Worm (Caenorhabditis elegans) whole organism, L2 larva: ENCODE measurements around the gene Y53F4B.21.

Experiments used
- C34F6.9 ChIP-seq: fragments of 150-350 bp; optimal IDR thresholded peaks from 2 replicates; lab custom pipeline; 2014; ENCODE audit warnings: missing biosample characterization, missing genetic modification characterization
- F13H6.1 ChIP-seq: sonication (generic microtip); optimal IDR thresholded peaks from 2 replicates; lab custom pipeline; 2016; ENCODE audit warnings: missing genetic modification characterization, missing compliant biosample characterization
- R02D3.7 ChIP-seq: fragments of 150-350 bp; optimal IDR thresholded peaks from 2 replicates; lab custom pipeline; 2014; ENCODE audit warnings: missing biosample characterization, missing genetic modification characterization
- alr-1 ChIP-seq: fragments of 150-350 bp; optimal IDR thresholded peaks from 2 replicates; lab custom pipeline; 2014; ENCODE audit warnings: missing biosample characterization, missing genetic modification characterization
- ama-1 ChIP-seq: fragments of 150-350 bp; optimal IDR thresholded peaks from 2 replicates; lab custom pipeline; 2018; ENCODE audit warnings: inconsistent platforms
- blmp-1 ChIP-seq: sonication (generic microtip); optimal IDR thresholded peaks from 2 replicates; lab custom pipeline; 2017; ENCODE audit warnings: missing genetic modification characterization, mild to moderate bottlenecking, missing compliant biosample characterization, antibody characterized with exemption, moderate library complexity; ENCODE audit not compliant: insufficient read depth
- dmd-4 ChIP-seq: sonication (generic microtip); optimal IDR thresholded peaks from 2 replicates; lab custom pipeline; 2017; ENCODE audit warnings: missing biosample characterization, missing genetic modification characterization
- egl-27 ChIP-seq: sonication (generic microtip); optimal IDR thresholded peaks from 3 replicates; lab custom pipeline; 2017; ENCODE audit warnings: missing biosample characterization, missing genetic modification reagents, missing genetic modification characterization
- elt-1 ChIP-seq: fragments of 150-350 bp; optimal IDR thresholded peaks from 2 replicates; lab custom pipeline; 2014; ENCODE audit warnings: missing biosample characterization, missing genetic modification characterization
- elt-3 ChIP-seq: sonication (generic microtip); optimal IDR thresholded peaks from 2 replicates; lab custom pipeline; 2017; ENCODE audit warnings: missing biosample characterization, missing genetic modification characterization
- lin-39 ChIP-seq: fragments of 150-350 bp; optimal IDR thresholded peaks from 2 replicates; lab custom pipeline; 2014; ENCODE audit warnings: missing biosample characterization, missing genetic modification reagents, missing genetic modification characterization
- lsy-2 ChIP-seq, 2 experiments: fragments of 150-350 bp in 1 of 2; sonication (generic microtip) in 1 of 2; optimal IDR thresholded peaks; 2 replicates each; lab custom pipeline; 2014 to 2017; ENCODE audit warnings: missing biosample characterization in 2 of 2, missing genetic modification characterization in 2 of 2
- mab-5 ChIP-seq: fragments of 150-350 bp; optimal IDR thresholded peaks from 2 replicates; lab custom pipeline; 2014; ENCODE audit warnings: missing biosample characterization, missing genetic modification characterization
- mbf-1 ChIP-seq: sonication (generic microtip); optimal IDR thresholded peaks from 2 replicates; lab custom pipeline; 2017; ENCODE audit warnings: missing biosample characterization, missing genetic modification characterization
- mdl-1 ChIP-seq, 2 experiments: fragments of 150-350 bp in 1 of 2; sonication (generic microtip) in 1 of 2; optimal IDR thresholded peaks; 2 replicates each; lab custom pipeline; 2017; ENCODE audit warnings: missing biosample characterization in 2 of 2, missing genetic modification characterization in 2 of 2
- nhr-12 ChIP-seq: fragments of 150-350 bp; optimal IDR thresholded peaks from 2 replicates; lab custom pipeline; 2014; ENCODE audit warnings: missing biosample characterization, missing genetic modification characterization
- nhr-129 ChIP-seq: fragments of 150-350 bp; optimal IDR thresholded peaks from 2 replicates; lab custom pipeline; 2014; ENCODE audit warnings: missing biosample characterization, missing genetic modification characterization
- nhr-23 ChIP-seq: fragments of 150-350 bp; optimal IDR thresholded peaks from 2 replicates; lab custom pipeline; 2014; ENCODE audit warnings: missing biosample characterization, missing genetic modification reagents, missing genetic modification characterization
- nhr-237 ChIP-seq: fragments of 150-350 bp; optimal IDR thresholded peaks from 2 replicates; lab custom pipeline; 2014; ENCODE audit warnings: missing biosample characterization, missing genetic modification characterization
- nhr-25 ChIP-seq: fragments of 150-350 bp; sonication (generic microtip); optimal IDR thresholded peaks from 3 replicates; lab custom pipeline; 2014; ENCODE audit warnings: missing biosample characterization, missing genetic modification characterization
- nhr-6 ChIP-seq: fragments of 150-350 bp; optimal IDR thresholded peaks from 2 replicates; lab custom pipeline; 2014; ENCODE audit warnings: missing biosample characterization, missing genetic modification characterization
- peb-1 ChIP-seq: fragments of 150-350 bp; optimal IDR thresholded peaks from 2 replicates; lab custom pipeline; 2014; ENCODE audit warnings: missing biosample characterization, missing genetic modification characterization
- skn-1 ChIP-seq: sonication (generic microtip); optimal IDR thresholded peaks from 2 replicates; lab custom pipeline; 2017; ENCODE audit warnings: missing biosample characterization, missing genetic modification characterization
- sma-3 ChIP-seq: sonication (generic microtip); optimal IDR thresholded peaks from 2 replicates; lab custom pipeline; 2016; ENCODE audit warnings: missing genetic modification reagents, missing genetic modification characterization, missing compliant biosample characterization
- sma-9 ChIP-seq, 2 experiments: fragments of 150-350 bp in 1 of 2; sonication (generic microtip) in 1 of 2; optimal IDR thresholded peaks; 2 replicates each; lab custom pipeline; 2014 to 2016; ENCODE audit warnings: missing genetic modification characterization in 2 of 2, mild to moderate bottlenecking in 1 of 2, missing biosample characterization in 1 of 2, missing compliant biosample characterization in 1 of 2, missing genetic modification reagents in 1 of 2, moderate library complexity in 1 of 2
- snpc-4 ChIP-seq: fragments of 150-350 bp; optimal IDR thresholded peaks from 2 replicates; lab custom pipeline; 2014; ENCODE audit warnings: missing biosample characterization, missing genetic modification characterization
- unc-39 ChIP-seq: fragments of 150-350 bp; optimal IDR thresholded peaks from 2 replicates; lab custom pipeline; 2014; ENCODE audit warnings: missing biosample characterization, missing genetic modification characterization
- unc-55 ChIP-seq: fragments of 150-350 bp; sonication (generic microtip); optimal IDR thresholded peaks from 3 replicates; lab custom pipeline; 2014; ENCODE audit warnings: missing biosample characterization, missing genetic modification reagents, missing genetic modification characterization
- unc-62 ChIP-seq: fragments of 150-350 bp; optimal IDR thresholded peaks from 2 replicates; lab custom pipeline; 2014; ENCODE audit warnings: missing biosample characterization, missing genetic modification reagents, missing genetic modification characterization
- ztf-1 ChIP-seq: fragments of 200-800 bp; sonication (Bioruptor generic); conservative IDR thresholded peaks from 2 replicates; pipeline ENCODE4 v1.3.6; 2022; ENCODE audit warnings: missing genetic modification characterization, missing compliant biosample characterization
- ztf-11 ChIP-seq: sonication (generic microtip); optimal IDR thresholded peaks from 2 replicates; lab custom pipeline; 2017; ENCODE audit warnings: missing biosample characterization, missing genetic modification characterization
- ztf-4 ChIP-seq: fragments of 150-350 bp; optimal IDR thresholded peaks from 2 replicates; lab custom pipeline; 2014; ENCODE audit warnings: missing biosample characterization, missing genetic modification characterization

Y53F4B.21 gene

ce11 chrII:15089896-15090230 is at the start of gene Y53F4B.21:
Y53F4B.21 (plus strand) TSS chrII:15090180.
- TF ChIP-seq ama-1 (lab: Kevin White, UChicago): no peak
- TF ChIP-seq egl-27 (tag; lab: Kevin White, UChicago): no peak
- TF ChIP-seq elt-1 (tag; lab: Kevin White, UChicago): no peak
- no peak for TF ChIP-seq lin-39 (tag; lab: Kevin White, UChicago)
- TF ChIP-seq unc-39: no peak
- no peak for TF ChIP-seq unc-55 (GFP tag; lab: Kevin White, UChicago)
- no peak for TF ChIP-seq sma-9 (GFP tag; optimal IDR thresholded peaks at IDR 0.05; lab: Kevin White, UChicago)
- no peak for TF ChIP-seq sma-9 (tag; optimal IDR thresholded peaks at IDR 0.05; lab: Kevin White, UChicago)
- no peak for TF ChIP-seq snpc-4 (tag; lab: Kevin White, UChicago)
- TF ChIP-seq ztf-11 (tag; lab: Kevin White, UChicago): no peak
- no peak for TF ChIP-seq skn-1 (tag; lab: Kevin White, UChicago)
- no peak for TF ChIP-seq dmd-4 (tag; lab: Kevin White, UChicago)
- no peak for TF ChIP-seq unc-62 (GFP tag; lab: Kevin White, UChicago)
- TF ChIP-seq elt-3: no peak
- TF ChIP-seq ztf-4 (tag; lab: Kevin White, UChicago): no peak
- TF ChIP-seq alr-1 (tag; lab: Kevin White, UChicago): no peak
- no peak for TF ChIP-seq mbf-1
- TF ChIP-seq mab-5 (tag; lab: Kevin White, UChicago): no peak
- TF ChIP-seq F13H6.1 (tag; lab: Kevin White, UChicago): no peak
- TF ChIP-seq nhr-25 (tag; lab: Kevin White, UChicago): no peak
- TF ChIP-seq nhr-23 (tag; lab: Kevin White, UChicago): no peak

- TF ChIP-seq mbf-1: no peak
- TF ChIP-seq nhr-6 (tag; lab: Kevin White, UChicago): no peak
- no peak for TF ChIP-seq sma-3 (GFP tag; lab: Kevin White, UChicago)
- TF ChIP-seq blmp-1 (tag; lab: Kevin White, UChicago): no peak
- no peak for TF ChIP-seq unc-39
- no peak for TF ChIP-seq nhr-12
- TF ChIP-seq skn-1 (tag; lab: Kevin White, UChicago): no peak
- no peak for TF ChIP-seq elt-1 (tag; lab: Kevin White, UChicago)
- TF ChIP-seq R02D3.7: no peak
- no peak for TF ChIP-seq ztf-1 (GFP tag; lab: Robert Waterston, UW)
- TF ChIP-seq nhr-23 (tag; lab: Kevin White, UChicago): no peak
- TF ChIP-seq nhr-237 (tag; lab: Kevin White, UChicago): no peak
- no peak for TF ChIP-seq C34F6.9 (tag; lab: Kevin White, UChicago)
These were observed 47.7 kb upstream of the Y53F4B.21 start for ce11 chrII:15042310-15042709.

DNA sequence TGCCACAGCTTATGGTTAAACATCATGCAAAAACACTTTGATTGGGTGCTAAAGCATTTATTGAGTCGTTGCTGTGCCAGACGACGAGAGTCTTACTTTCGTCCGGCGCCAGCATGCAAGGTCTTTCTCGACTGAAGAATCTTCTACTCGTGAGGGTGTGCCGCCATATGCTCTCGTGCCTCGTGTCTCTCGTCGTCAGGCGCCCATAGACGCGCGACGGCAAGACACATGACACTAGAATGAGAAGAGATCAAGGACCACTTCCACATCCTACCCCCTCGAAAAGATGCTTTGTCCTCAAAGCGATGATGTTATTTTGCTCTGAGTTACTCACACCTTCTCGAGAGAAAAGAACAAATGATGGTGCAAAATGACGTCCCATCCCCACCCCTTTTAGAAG is 47.2 kb upstream of the Y53F4B.21 start:
- TF ChIP-seq mdl-1 (tag; optimal IDR thresholded peaks at IDR 0.05; lab: Kevin White, UChicago) (peak in 1 of 2 experiments; percentile 21), C34F6.9 (tag; lab: Kevin White, UChicago) (peak; percentile 33), ama-1 (lab: Kevin White, UChicago) (peak; percentile 19), unc-55 (GFP tag; lab: Kevin White, UChicago) (peak; percentile 4), nhr-129 (tag; lab: Kevin White, UChicago) (peak; percentile 46)

DNA sequence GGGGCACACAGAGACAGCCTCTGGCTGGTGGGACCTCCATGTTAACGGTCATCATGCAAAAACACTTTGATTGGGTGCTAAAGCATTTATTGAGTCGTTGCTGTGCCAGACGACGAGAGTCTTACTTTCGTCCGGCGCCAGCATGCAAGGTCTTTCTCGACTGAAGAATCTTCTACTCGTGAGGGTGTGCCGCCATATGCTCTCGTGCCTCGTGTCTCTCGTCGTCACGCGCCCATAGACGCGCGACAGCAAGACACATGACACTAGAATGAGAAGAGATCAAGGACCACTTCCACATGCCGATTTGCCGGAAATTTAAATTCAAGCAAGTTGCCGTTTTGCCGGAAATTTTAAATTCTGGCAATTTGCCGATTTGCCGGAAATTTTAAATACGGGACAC is 46.1 kb upstream of the Y53F4B.21 start:
- peak in 1 of 2 experiments; percentile 4 for TF ChIP-seq mdl-1 (tag; optimal IDR thresholded peaks at IDR 0.05; lab: Kevin White, UChicago)

DNA sequence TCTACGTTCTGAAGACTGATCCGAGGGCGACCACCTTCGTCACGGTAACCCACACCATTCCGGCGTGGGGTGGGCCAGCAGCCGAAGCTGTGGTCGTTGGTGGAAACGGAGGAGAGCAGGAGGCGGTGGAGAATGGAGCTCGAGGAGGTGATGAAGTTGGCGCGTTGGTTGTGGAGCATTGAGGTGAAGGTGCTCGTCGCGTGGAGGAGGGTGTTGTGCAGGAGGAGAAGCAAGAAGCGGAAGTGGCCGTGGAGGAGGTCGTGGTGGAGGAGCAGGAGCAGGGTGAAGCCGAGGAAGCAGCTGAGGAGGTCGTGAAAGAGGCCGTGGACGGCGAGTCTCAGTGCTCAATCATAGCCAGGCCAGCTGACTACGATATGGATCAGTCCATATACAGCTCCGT is 31.7 kb upstream of the Y53F4B.21 start, which contains the start of gene Y53F4B.17:
Gene Y53F4B.17, plus strand, starts transcription at position 375 of the 400 bp plus-strand sequence.
- TF ChIP-seq peb-1 (tag; lab: Kevin White, UChicago): no peak
- no peak for TF ChIP-seq sma-3 (GFP tag; lab: Kevin White, UChicago)
- TF ChIP-seq lsy-2 (tag; optimal IDR thresholded peaks at IDR 0.05; lab: Kevin White, UChicago): no peak
- TF ChIP-seq blmp-1 (tag; lab: Kevin White, UChicago): no peak
- no peak for TF ChIP-seq F13H6.1 (tag; lab: Kevin White, UChicago)
- no peak for TF ChIP-seq C34F6.9 (tag; lab: Kevin White, UChicago)
- TF ChIP-seq mab-5 (tag; lab: Kevin White, UChicago): no peak
